Fruit fly (Drosophila melanogaster) whole organism, wandering third instar larva: Measurements from ENCODE around the gene CG32040.

ENCODE experiments used
- Abd-B ChIP-seq: fragments of >200 bp; optimal IDR thresholded peaks from 2 replicates; lab custom pipeline; 2017; ENCODE audit warnings: missing biosample characterization, missing genetic modification characterization
- CG9705 ChIP-seq: fragments of 200-800 bp; sonication (Bioruptor generic); optimal IDR thresholded peaks from 2 replicates; lab custom pipeline; 2018; ENCODE audit warnings: missing biosample characterization, mild to moderate bottlenecking, missing genetic modification characterization
- Dfd ChIP-seq: fragments of >200 bp; optimal IDR thresholded peaks from 2 replicates; lab custom pipeline; 2017; ENCODE audit warnings: missing biosample characterization, missing genetic modification characterization
- jim ChIP-seq: fragments of 175-275, 200-325 bp; sonication (Bioruptor generic); optimal IDR thresholded peaks from 2 replicates; lab custom pipeline; 2016; ENCODE audit warnings: missing biosample characterization, mild to moderate bottlenecking, missing genetic modification characterization
- psq ChIP-seq: fragments of 200-800 bp; sonication (Bioruptor generic); optimal IDR thresholded peaks from 3 replicates; lab custom pipeline; 2017; ENCODE audit warnings: missing biosample characterization, mild to moderate bottlenecking, missing genetic modification characterization, moderate library complexity

DNA sequence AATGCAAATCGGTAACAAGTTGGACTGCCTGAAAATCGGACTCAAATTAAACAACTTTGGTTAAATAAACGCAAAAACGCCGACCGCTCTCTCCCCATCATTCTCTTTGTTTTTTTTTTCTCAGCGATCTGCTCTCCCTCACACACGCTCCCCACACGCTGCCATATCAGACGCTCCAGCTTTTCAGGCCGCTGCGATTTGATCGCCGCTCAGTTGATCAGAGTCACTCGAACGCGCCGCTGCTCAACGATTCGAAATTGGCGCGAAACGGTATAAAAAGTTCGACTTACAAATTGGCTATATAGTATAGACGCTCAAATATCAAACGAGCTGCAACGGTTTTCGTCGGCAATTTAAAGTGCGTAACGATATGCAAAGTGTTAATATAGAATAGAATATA is 13.6 kb upstream of the CG32040 start:
- no peak for TF ChIP-seq Abd-B
- no peak for TF ChIP-seq Dfd
- TF ChIP-seq CG9705 (GFP tag; lab: Kevin White, UChicago), result no peak
- no peak for TF ChIP-seq jim
- no peak for TF ChIP-seq psq
